Worm (Caenorhabditis elegans) whole organism, L4/young adult: ENCODE data around the gene F57B9.8.

Source experiments
- W03F9.2 ChIP-seq: fragments of 150-350 bp; optimal IDR thresholded peaks from 2 replicates; lab custom pipeline; 2014; ENCODE audit warnings: missing biosample characterization, missing genetic modification characterization
- dao-5 ChIP-seq: sonication (generic microtip); optimal IDR thresholded peaks from 2 replicates; lab custom pipeline; 2016; ENCODE audit warnings: missing genotype, missing genetic modification characterization, moderate library complexity, missing compliant biosample characterization
- him-1 ChIP-seq: sonication (generic microtip); optimal IDR thresholded peaks from 2 replicates; lab custom pipeline; 2016; ENCODE audit warnings: missing genotype, missing genetic modification reagents, missing genetic modification characterization, missing compliant biosample characterization

- TF ChIP-seq him-1 (tag; lab: Kevin White, UChicago), result no peak
- TF ChIP-seq W03F9.2 (tag; lab: Kevin White, UChicago), result no peak
- no peak for TF ChIP-seq dao-5 (tag; lab: Kevin White, UChicago)
Measured at ce11 chrIII:6912381-6912780, 22.7 kb downstream of the F57B9.8 start, which contains the start of gene pdf-1.
